Worm (Caenorhabditis elegans) whole organism, L3 larva: ENCODE results near the gene rpi-1.

ENCODE experiments used
- ZK546.5 ChIP-seq: sonication (generic microtip); optimal IDR thresholded peaks from 2 replicates; lab custom pipeline; 2017; ENCODE audit warnings: missing biosample characterization, missing genetic modification characterization
- aly-2 ChIP-seq: fragments of 150-350 bp; optimal IDR thresholded peaks from 2 replicates; lab custom pipeline; 2014; ENCODE audit warnings: missing biosample characterization, missing genetic modification characterization
- ceh-16 ChIP-seq: sonication (generic microtip); optimal IDR thresholded peaks from 2 replicates; lab custom pipeline; 2017; ENCODE audit warnings: missing biosample characterization, missing genetic modification characterization
- ceh-28 ChIP-seq: fragments of 150-350 bp; optimal IDR thresholded peaks from 2 replicates; lab custom pipeline; 2014; ENCODE audit warnings: missing biosample characterization, missing genetic modification reagents, missing genetic modification characterization
- ceh-82 ChIP-seq: fragments of 150-350 bp; optimal IDR thresholded peaks from 2 replicates; lab custom pipeline; 2014; ENCODE audit warnings: missing biosample characterization, missing genetic modification characterization
- ceh-9 ChIP-seq: sonication (generic microtip); optimal IDR thresholded peaks from 2 replicates; lab custom pipeline; 2018; ENCODE audit warnings: missing biosample characterization, missing genetic modification characterization
- egl-27 ChIP-seq: sonication (generic microtip); optimal IDR thresholded peaks from 4 replicates; lab custom pipeline; 2017; ENCODE audit warnings: missing biosample characterization, missing genetic modification reagents, missing genetic modification characterization
- egl-5 ChIP-seq: fragments of 150-350 bp; optimal IDR thresholded peaks from 2 replicates; lab custom pipeline; 2017; ENCODE audit warnings: missing biosample characterization, missing genetic modification reagents, missing genetic modification characterization, inconsistent platforms
- elt-1 ChIP-seq: fragments of 150-350 bp; optimal IDR thresholded peaks from 2 replicates; lab custom pipeline; 2014; ENCODE audit warnings: missing biosample characterization, missing genetic modification characterization
- elt-2 ChIP-seq: sonication (generic microtip); optimal IDR thresholded peaks from 2 replicates; lab custom pipeline; 2016; ENCODE audit warnings: missing genetic modification reagents, mild to moderate bottlenecking, missing genetic modification characterization, missing compliant biosample characterization
- fkh-10 ChIP-seq: sonication (generic microtip); optimal IDR thresholded peaks from 2 replicates; lab custom pipeline; 2017; ENCODE audit warnings: missing biosample characterization, missing genetic modification reagents, missing genetic modification characterization
- fkh-2 ChIP-seq: fragments of 150-350 bp; optimal IDR thresholded peaks from 2 replicates; lab custom pipeline; 2014; ENCODE audit warnings: missing biosample characterization, missing genetic modification reagents, missing genetic modification characterization
- hmg-11 ChIP-seq: sonication (generic microtip); optimal IDR thresholded peaks from 2 replicates; lab custom pipeline; 2016; ENCODE audit warnings: missing genetic modification characterization, missing compliant biosample characterization
- jun-1 ChIP-seq: fragments of 150-350 bp; optimal IDR thresholded peaks from 2 replicates; lab custom pipeline; 2014; ENCODE audit warnings: missing biosample characterization, missing genetic modification reagents, missing genetic modification characterization
- lin-39 ChIP-seq: fragments of 150-350 bp; optimal IDR thresholded peaks from 2 replicates; lab custom pipeline; 2018; ENCODE audit warnings: missing biosample characterization, missing genetic modification reagents, missing genetic modification characterization
- mdl-1 ChIP-seq: fragments of 150-350 bp; optimal IDR thresholded peaks from 2 replicates; lab custom pipeline; 2014; ENCODE audit warnings: missing biosample characterization, missing genetic modification characterization
- mml-1 ChIP-seq: fragments of 150-350 bp; sonication (generic microtip); optimal IDR thresholded peaks from 3 replicates; lab custom pipeline; 2014; ENCODE audit warnings: missing biosample characterization, missing genetic modification characterization
- nfya-1 ChIP-seq: sonication (generic microtip); optimal IDR thresholded peaks from 2 replicates; lab custom pipeline; 2017; ENCODE audit warnings: missing genetic modification characterization, mild to moderate bottlenecking, missing compliant biosample characterization, antibody characterized with exemption, moderate library complexity; ENCODE audit not compliant: insufficient read depth
- nhr-11 ChIP-seq: fragments of 150-350 bp; optimal IDR thresholded peaks from 2 replicates; lab custom pipeline; 2014; ENCODE audit warnings: missing biosample characterization, missing genetic modification characterization
- nhr-25 ChIP-seq: sonication (generic microtip); optimal IDR thresholded peaks from 2 replicates; lab custom pipeline; 2017; ENCODE audit warnings: missing biosample characterization, missing genetic modification characterization
- nhr-28 ChIP-seq: fragments of 150-350 bp; optimal IDR thresholded peaks from 2 replicates; lab custom pipeline; 2014; ENCODE audit warnings: missing biosample characterization, missing genetic modification characterization
- nhr-67 ChIP-seq: fragments of 150-350 bp; optimal IDR thresholded peaks from 2 replicates; lab custom pipeline; 2014; ENCODE audit warnings: missing biosample characterization, missing genetic modification characterization
- pha-4 ChIP-seq: fragments of 150-350 bp; optimal IDR thresholded peaks from 2 replicates; lab custom pipeline; 2014; ENCODE audit warnings: missing biosample characterization, missing genetic modification reagents, missing genetic modification characterization
- pqm-1 ChIP-seq: fragments of 150-350 bp; optimal IDR thresholded peaks from 2 replicates; lab custom pipeline; 2017; ENCODE audit warnings: missing biosample characterization, missing genetic modification characterization, inconsistent platforms
- skn-1 ChIP-seq: fragments of 150-350 bp; optimal IDR thresholded peaks from 2 replicates; lab custom pipeline; 2014; ENCODE audit warnings: missing biosample characterization, missing genetic modification characterization
- snpc-4 ChIP-seq: fragments of 150-350 bp; optimal IDR thresholded peaks from 2 replicates; lab custom pipeline; 2014; ENCODE audit warnings: missing biosample characterization, missing genetic modification characterization
- tbx-2 ChIP-seq: sonication (generic microtip); optimal IDR thresholded peaks from 2 replicates; lab custom pipeline; 2016; ENCODE audit warnings: mild to moderate bottlenecking, missing genetic modification characterization, missing compliant biosample characterization
- unc-62 ChIP-seq: fragments of 150-350 bp; sonication (generic microtip); optimal IDR thresholded peaks from 4 replicates; lab custom pipeline; 2014; ENCODE audit warnings: missing biosample characterization, missing genetic modification reagents, missing genetic modification characterization
- ztf-11 ChIP-seq: fragments of 150-350 bp; optimal IDR thresholded peaks from 2 replicates; lab custom pipeline; 2014; ENCODE audit warnings: missing biosample characterization, missing genetic modification characterization
- ztf-4 ChIP-seq: fragments of 150-350 bp; optimal IDR thresholded peaks from 2 replicates; lab custom pipeline; 2014; ENCODE audit warnings: missing biosample characterization, missing genetic modification characterization

rpi-1 gene

ce11 chrII:14003821-14004430 is 41.7 kb upstream of the rpi-1 start:
- peak; percentile 35 for TF ChIP-seq snpc-4 (tag; lab: Kevin White, UChicago)
- TF ChIP-seq nhr-67 (tag; lab: Kevin White, UChicago): no peak
- TF ChIP-seq elt-2: peak; percentile 26

- no peak for TF ChIP-seq mml-1 (tag; lab: Kevin White, UChicago)
- TF ChIP-seq elt-1 (tag; lab: Kevin White, UChicago): no peak
- no peak for TF ChIP-seq fkh-2 (tag; lab: Kevin White, UChicago)
- peak; percentile 34 for TF ChIP-seq elt-2
- no peak for TF ChIP-seq fkh-10
- no peak for TF ChIP-seq nhr-11
- no peak for TF ChIP-seq tbx-2
- no peak for TF ChIP-seq aly-2 (tag; lab: Kevin White, UChicago)
- TF ChIP-seq ceh-9: no peak
Observed at ce11 chrII:14002200-14002599, 40.0 kb upstream of the rpi-1 start, which contains the start of gene F01D5.5. TSS of gene F01D5.5 (minus strand) at chrII:14002300.

- TF ChIP-seq elt-2: peak; percentile 42
Observed at ce11 chrII:14000044-14000443, 37.8 kb upstream of the rpi-1 start, which contains the start of gene F01D5.3. TSS of gene F01D5.3 (minus strand) at chrII:14000144.

ce11 chrII:13998964-13999363 is 36.7 kb upstream of the rpi-1 start, which contains the start of gene F01D5.2:
TSS of gene F01D5.2 (minus strand) at chrII:13999064.
- TF ChIP-seq egl-5 (tag; lab: Kevin White, UChicago): no peak
- no peak for TF ChIP-seq jun-1 (tag; lab: Kevin White, UChicago)
- no peak for TF ChIP-seq ztf-4 (tag; lab: Kevin White, UChicago)
- TF ChIP-seq ztf-11 (tag; lab: Kevin White, UChicago): no peak
- TF ChIP-seq unc-62: no peak
- TF ChIP-seq pqm-1 (tag; lab: Kevin White, UChicago): no peak
- no peak for TF ChIP-seq nfya-1
- no peak for TF ChIP-seq nhr-28 (tag; lab: Kevin White, UChicago)
- no peak for TF ChIP-seq ceh-9
- no peak for TF ChIP-seq nhr-25 (tag; lab: Kevin White, UChicago)
- no peak for TF ChIP-seq mml-1 (tag; lab: Kevin White, UChicago)
- TF ChIP-seq tbx-2: no peak
- TF ChIP-seq lin-39 (tag; lab: Kevin White, UChicago): no peak
- TF ChIP-seq egl-27: no peak
- TF ChIP-seq ceh-82 (tag; lab: Kevin White, UChicago): no peak
- TF ChIP-seq pha-4 (tag; lab: Kevin White, UChicago): no peak
- TF ChIP-seq mdl-1 (tag; lab: Kevin White, UChicago): no peak
- TF ChIP-seq ZK546.5 (tag; lab: Kevin White, UChicago): no peak
- no peak for TF ChIP-seq fkh-10
- no peak for TF ChIP-seq elt-1 (tag; lab: Kevin White, UChicago)

ce11 chrII:13997989-13998388 is 35.8 kb upstream of the rpi-1 start:
- peak; percentile 35 for TF ChIP-seq pqm-1 (tag; lab: Kevin White, UChicago)
- no peak for TF ChIP-seq ZK546.5 (tag; lab: Kevin White, UChicago)
- TF ChIP-seq ceh-16 (tag; lab: Kevin White, UChicago): no peak
- TF ChIP-seq skn-1 (tag; lab: Kevin White, UChicago): no peak
- no peak for TF ChIP-seq hmg-11 (tag; lab: Kevin White, UChicago)

- TF ChIP-seq pqm-1 (tag; lab: Kevin White, UChicago) (peak; percentile 64), elt-1 (tag; lab: Kevin White, UChicago) (no peak), elt-2 (peak; percentile 75)
Observed at ce11 chrII:13997477-13997876, 35.3 kb upstream of the rpi-1 start, which contains the start of gene F01D5.1. TSS of gene F01D5.1 (minus strand) at chrII:13997581.

ce11 chrII:13994934-13995333 is 32.7 kb upstream of the rpi-1 start, which contains the start of gene Y39G8B.7:
TSS of gene Y39G8B.7 (minus strand) at chrII:13995034.
- TF ChIP-seq egl-27: no peak
- no peak for TF ChIP-seq pha-4 (tag; lab: Kevin White, UChicago)
- no peak for TF ChIP-seq nhr-25 (tag; lab: Kevin White, UChicago)
- no peak for TF ChIP-seq aly-2 (tag; lab: Kevin White, UChicago)
- no peak for TF ChIP-seq ceh-28 (tag; lab: Kevin White, UChicago)
